Fruit fly (Drosophila melanogaster) whole organism, prepupa: ENCODE data around the gene CG15773.

Experiments used
- Blimp-1 ChIP-seq: fragments of 200-800 bp; sonication (Bioruptor generic); optimal IDR thresholded peaks from 3 replicates; lab custom pipeline; 2017; ENCODE audit warnings: missing biosample characterization, missing genetic modification characterization, mild to moderate bottlenecking, moderate library complexity, missing genetic modification reagents
- CG10669 ChIP-seq: fragments of 200-800 bp; sonication (Bioruptor generic); optimal IDR thresholded peaks from 3 replicates; lab custom pipeline; 2018; ENCODE audit warnings: missing biosample characterization, mild to moderate bottlenecking, missing genetic modification characterization, moderate library complexity
- CG11294 ChIP-seq: fragments of 200-800 bp; sonication (Bioruptor generic); IDR thresholded peaks from 2 replicates; pipeline ENCODE4 v1.3.6; 2022; ENCODE audit warnings: missing biosample characterization, missing genetic modification characterization
- CG11762 ChIP-seq: fragments of 200-800 bp; sonication (Bioruptor generic); optimal IDR thresholded peaks from 3 replicates; lab custom pipeline; 2016; ENCODE audit warnings: missing biosample characterization, missing genetic modification characterization; ENCODE audit not compliant: insufficient read depth
- CG1621 ChIP-seq: fragments of 200-800 bp; sonication (Bioruptor generic); optimal IDR thresholded peaks from 3 replicates; lab custom pipeline; 2018; ENCODE audit warnings: missing biosample characterization, mild to moderate bottlenecking, missing genetic modification characterization
- CG3032 ChIP-seq: fragments of 200-800 bp; optimal IDR thresholded peaks from 2 replicates; lab custom pipeline; 2019; ENCODE audit warnings: missing biosample characterization, mild to moderate bottlenecking, missing genetic modification characterization, moderate library complexity
- CG32006 ChIP-seq: fragments of 200-800 bp; sonication (Bioruptor generic); optimal IDR thresholded peaks from 3 replicates; lab custom pipeline; 2017; ENCODE audit warnings: missing biosample characterization, mild to moderate bottlenecking, missing genetic modification characterization
- CG3919 ChIP-seq: fragments of 200-800 bp; sonication (Bioruptor generic); optimal IDR thresholded peaks from 3 replicates; lab custom pipeline; 2016; ENCODE audit warnings: missing biosample characterization, missing genetic modification characterization
- CG4318 ChIP-seq: fragments of 200-800 bp; sonication (Bioruptor generic); optimal IDR thresholded peaks from 3 replicates; lab custom pipeline; 2017; ENCODE audit warnings: missing biosample characterization, mild to moderate bottlenecking, missing genetic modification characterization
- CG6163 ChIP-seq: fragments of 200-800 bp; sonication (Bioruptor generic); IDR thresholded peaks from 3 replicates; pipeline ENCODE4 v1.3.6; 2022; ENCODE audit warnings: missing biosample characterization, missing genetic modification characterization
- CG6276 ChIP-seq: fragments of 200-800 bp; sonication (Bioruptor generic); optimal IDR thresholded peaks from 2 replicates; lab custom pipeline; 2017; ENCODE audit warnings: missing biosample characterization, mild to moderate bottlenecking, missing genetic modification characterization
- CG6792 ChIP-seq: fragments of 200-800 bp; sonication (Bioruptor generic); optimal IDR thresholded peaks from 3 replicates; lab custom pipeline; 2016; ENCODE audit warnings: missing biosample characterization, missing genetic modification characterization
- CG6808 ChIP-seq: fragments of 200-800 bp; sonication (Bioruptor generic); optimal IDR thresholded peaks from 3 replicates; lab custom pipeline; 2017; ENCODE audit warnings: missing biosample characterization, missing genetic modification characterization, mild to moderate bottlenecking, moderate library complexity, missing genetic modification reagents
- CG6854 ChIP-seq: fragments of 200-800 bp; sonication (Bioruptor generic); optimal IDR thresholded peaks from 2 replicates; lab custom pipeline; 2017; ENCODE audit warnings: missing biosample characterization, mild to moderate bottlenecking, missing genetic modification characterization
- CG7368 ChIP-seq: fragments of 200-800 bp; sonication (Bioruptor generic); optimal IDR thresholded peaks from 3 replicates; lab custom pipeline; 2016; ENCODE audit warnings: missing biosample characterization, missing genetic modification characterization
- CG8119 ChIP-seq: fragments of 200-800 bp; sonication (Bioruptor generic); IDR thresholded peaks from 3 replicates; pipeline ENCODE4 v1.3.6; 2022; ENCODE audit warnings: missing biosample characterization, missing genetic modification characterization
- CG8319 ChIP-seq: fragments of 200-800 bp; sonication (Bioruptor generic); optimal IDR thresholded peaks from 3 replicates; lab custom pipeline; 2016; ENCODE audit warnings: missing biosample characterization, missing genetic modification characterization
- CG8632 ChIP-seq: fragments of 200-800 bp; sonication (Bioruptor generic); optimal IDR thresholded peaks from 3 replicates; lab custom pipeline; 2016; ENCODE audit warnings: missing biosample characterization, missing genetic modification characterization
- Ets21C ChIP-seq: fragments of 200-800 bp; sonication (Bioruptor generic); optimal IDR thresholded peaks from 3 replicates; lab custom pipeline; 2016; ENCODE audit warnings: missing biosample characterization, missing genetic modification characterization
- Ets96B ChIP-seq: fragments of 200-800 bp; optimal IDR thresholded peaks from 2 replicates; lab custom pipeline; 2019; ENCODE audit warnings: missing biosample characterization, mild to moderate bottlenecking, missing genetic modification characterization, moderate library complexity
- Smox ChIP-seq: fragments of 200-800 bp; sonication (Bioruptor generic); optimal IDR thresholded peaks from 3 replicates; lab custom pipeline; 2016; ENCODE audit warnings: missing biosample characterization, missing genetic modification characterization
- Sox102F ChIP-seq: fragments of 200-800 bp; sonication (Bioruptor generic); optimal IDR thresholded peaks from 2 replicates; lab custom pipeline; 2016; ENCODE audit warnings: missing biosample characterization, mild to moderate bottlenecking, missing genetic modification characterization
- Sox14 ChIP-seq: fragments of 200-800 bp; sonication (Bioruptor generic); optimal IDR thresholded peaks from 3 replicates; lab custom pipeline; 2016; ENCODE audit warnings: missing biosample characterization, missing genetic modification characterization
- Sox15 ChIP-seq: fragments of 200-800 bp; sonication (Bioruptor generic); optimal IDR thresholded peaks from 3 replicates; lab custom pipeline; 2016; ENCODE audit warnings: missing biosample characterization, missing genetic modification characterization
- eg ChIP-seq: fragments of 200-800 bp; sonication (Bioruptor generic); IDR thresholded peaks from 3 replicates; pipeline ENCODE4 v1.3.6; 2022; ENCODE audit warnings: missing biosample characterization, missing genetic modification characterization
- fkh ChIP-seq: fragments of 200-800 bp; sonication (Bioruptor generic); optimal IDR thresholded peaks from 3 replicates; lab custom pipeline; 2017; ENCODE audit warnings: missing biosample characterization, mild to moderate bottlenecking, missing genetic modification characterization, moderate library complexity
- lz ChIP-seq: fragments of 200-800 bp; sonication (Bioruptor generic); optimal IDR thresholded peaks from 3 replicates; lab custom pipeline; 2016; ENCODE audit warnings: missing biosample characterization, missing genetic modification characterization
- net ChIP-seq: fragments of 200-800 bp; sonication (Bioruptor generic); optimal IDR thresholded peaks from 3 replicates; lab custom pipeline; 2016; ENCODE audit warnings: missing biosample characterization, missing genetic modification characterization
- pdm3 ChIP-seq: fragments of 200-800 bp; sonication (Bioruptor generic); optimal IDR thresholded peaks from 3 replicates; lab custom pipeline; 2016; ENCODE audit warnings: missing biosample characterization, missing genetic modification characterization
- salr ChIP-seq, 2 experiments: fragments of 200-800 bp; sonication (Bioruptor generic); optimal IDR thresholded peaks; 3 replicates each; lab custom pipeline; 2016 to 2018; ENCODE audit warnings: missing biosample characterization in 2 of 2, missing genetic modification characterization in 2 of 2, mild to moderate bottlenecking in 1 of 2
- spab ChIP-seq: fragments of 200-800 bp; sonication (Bioruptor generic); optimal IDR thresholded peaks from 2 replicates; lab custom pipeline; 2017; ENCODE audit warnings: missing biosample characterization, mild to moderate bottlenecking, missing genetic modification characterization, missing genetic modification reagents
- ss ChIP-seq, 2 experiments: fragments of 200-800 bp; sonication (Bioruptor generic); optimal IDR thresholded peaks; 2 replicates in 1 of 2; 3 replicates in 1 of 2; lab custom pipeline; 2017 to 2018; ENCODE audit warnings: mild to moderate bottlenecking in 2 of 2, missing biosample characterization in 2 of 2, missing genetic modification characterization in 2 of 2, moderate library complexity in 1 of 2
- svp ChIP-seq: fragments of 200-800 bp; sonication (Bioruptor generic); peaks from one replicate; lab custom pipeline; 2016; ENCODE audit warnings: missing biosample characterization, missing genetic modification characterization
- topi ChIP-seq: fragments of 200-800 bp; sonication (Bioruptor generic); optimal IDR thresholded peaks from 3 replicates; lab custom pipeline; 2016; ENCODE audit warnings: missing biosample characterization, missing genetic modification characterization
- vri ChIP-seq: fragments of 200-800 bp; sonication (Bioruptor generic); optimal IDR thresholded peaks from 3 replicates; lab custom pipeline; 2016; ENCODE audit warnings: missing biosample characterization, mild to moderate bottlenecking, missing genetic modification characterization

Gene CG15773

DNA sequence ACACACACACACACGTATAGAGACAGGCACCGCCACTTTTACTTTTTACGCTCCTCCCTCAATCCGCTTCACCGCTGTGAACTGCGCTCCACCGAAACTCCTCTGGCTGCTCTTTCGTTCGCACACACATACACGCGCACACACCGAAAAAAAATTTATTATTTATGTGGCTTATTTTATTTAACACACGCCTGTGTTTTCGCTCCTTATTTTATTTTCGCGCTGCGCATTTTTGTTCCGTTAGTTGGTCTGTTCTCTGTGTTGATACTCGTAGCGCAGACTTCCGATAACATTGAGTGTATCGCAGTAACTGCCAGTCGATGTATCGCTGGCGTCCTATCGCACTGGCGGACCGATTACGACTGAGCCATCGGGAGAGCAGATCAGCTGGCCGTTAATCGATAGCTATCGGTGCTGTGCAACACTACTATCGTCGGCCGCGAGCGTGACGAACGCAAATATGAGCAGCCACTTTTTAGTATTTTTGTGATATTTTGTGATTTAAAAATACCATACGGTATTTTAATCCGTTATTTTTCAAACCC is 5.2 kb downstream of the CG15773 start, which contains the start of gene Snx27 (continued):
- TF ChIP-seq CG8319 (GFP tag; lab: Kevin White, UChicago) (no peak), eg (GFP tag; lab: Robert Waterston, UW) (peak; percentile 44; the same call in 1 of the 3 replicates), Blimp-1 (GFP tag; lab: Kevin White, UChicago) (peak; percentile 99), net (no peak), spab (GFP tag; lab: Kevin White, UChicago) (no peak), CG11294 (no peak), salr (GFP tag; optimal IDR thresholded peaks at IDR 0.05; lab: Kevin White, UChicago) (no peak), Ets96B (tag; lab: Kevin White, UChicago) (no peak), CG7368 (GFP tag; lab: Kevin White, UChicago) (no peak), Smox (GFP tag; lab: Kevin White, UChicago) (peak; percentile 14), CG8632 (GFP tag; lab: Kevin White, UChicago) (no peak), CG3032 (tag; lab: Kevin White, UChicago) (no peak), pdm3 (GFP tag; lab: Kevin White, UChicago) (peak; percentile 11), CG6854 (GFP tag; lab: Kevin White, UChicago) (peak; percentile 63), CG6808 (GFP tag; lab: Kevin White, UChicago) (no peak), Sox102F (peak; percentile 54), lz (peak; percentile 37), CG8119 (GFP tag; lab: Robert Waterston, UW) (no peak; the same call in 2 of the 3 replicates), CG10669 (GFP tag; lab: Kevin White, UChicago) (no peak), vri (GFP tag; lab: Kevin White, UChicago) (peak; percentile 32), Ets21C (GFP tag; lab: Kevin White, UChicago) (peak; percentile 20)
- TF ChIP-seq, all 60 proteins: peak for 24

DNA sequence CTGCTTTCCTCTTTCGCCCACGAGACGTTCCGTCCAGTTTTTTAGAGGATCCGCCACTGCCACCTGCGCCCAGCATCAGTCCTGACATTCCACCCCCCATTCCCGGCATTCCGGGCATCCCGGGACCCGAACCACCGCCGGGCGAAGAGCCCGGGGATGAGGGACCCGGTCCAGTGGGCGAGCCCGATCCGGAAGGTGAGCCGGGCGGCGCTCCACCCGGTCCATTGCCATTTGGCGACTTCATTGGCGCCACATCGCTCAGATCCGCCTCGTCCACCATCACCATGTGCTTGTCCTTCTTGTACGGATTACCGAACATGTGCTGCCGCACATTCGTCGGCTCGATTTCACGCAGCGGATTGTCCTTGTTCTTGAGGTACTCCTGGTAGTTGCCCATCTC is 9.1 kb downstream of the CG15773 start:
- no peak for TF ChIP-seq CG6276 (GFP tag; lab: Kevin White, UChicago)
- TF ChIP-seq CG11762 (GFP tag; lab: Kevin White, UChicago) = no peak
- TF ChIP-seq CG1621 (tag; lab: Kevin White, UChicago) = no peak
- TF ChIP-seq CG6163 (GFP tag; lab: Robert Waterston, UW) = no peak
- TF ChIP-seq topi (GFP tag; lab: Kevin White, UChicago) = no peak
- TF ChIP-seq CG8119 (GFP tag; lab: Robert Waterston, UW) = no peak
- no peak for TF ChIP-seq CG6808 (GFP tag; lab: Kevin White, UChicago)
- no peak for TF ChIP-seq Sox14
- TF ChIP-seq CG10669 (GFP tag; lab: Kevin White, UChicago) = no peak
- no peak for TF ChIP-seq Smox (GFP tag; lab: Kevin White, UChicago)
- TF ChIP-seq CG4318 (GFP tag; lab: Kevin White, UChicago) = no peak
- no peak for TF ChIP-seq fkh (GFP tag; lab: Kevin White, UChicago)
- TF ChIP-seq, all 60 proteins: peak for 0

DNA sequence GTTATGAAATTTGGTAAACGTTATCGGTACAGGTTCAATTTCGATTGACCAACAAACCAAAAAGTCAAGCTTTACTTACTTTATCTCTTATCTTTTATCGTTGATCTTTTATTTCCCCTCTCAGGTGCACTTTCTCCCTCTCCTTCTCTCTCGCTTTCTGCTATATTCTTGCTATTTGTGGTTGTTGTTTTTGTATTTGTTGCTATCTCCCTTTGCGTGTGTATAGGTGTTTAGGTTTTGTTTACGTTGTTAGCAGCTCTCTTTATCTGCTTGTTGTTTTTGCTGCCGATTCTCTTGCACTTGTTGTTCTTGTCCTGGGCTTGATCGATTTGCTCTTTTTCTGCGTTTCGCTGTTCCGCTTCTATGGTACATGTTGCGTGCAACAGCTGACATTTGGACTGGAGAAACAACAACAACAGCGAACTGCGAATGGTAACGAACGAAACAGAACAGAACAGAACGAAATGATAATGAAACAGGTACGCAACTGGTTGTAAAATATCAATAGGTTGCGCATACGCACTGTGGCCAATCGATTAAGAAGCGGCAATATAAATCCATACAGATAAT is 11.8 kb downstream of the CG15773 start:
- TF ChIP-seq svp (no peak), CG10669 (GFP tag; lab: Kevin White, UChicago) (no peak), CG3919 (GFP tag; lab: Kevin White, UChicago) (no peak), Smox (GFP tag; lab: Kevin White, UChicago) (no peak), CG32006 (GFP tag; lab: Kevin White, UChicago) (no peak), Sox15 (no peak), CG6163 (GFP tag; lab: Robert Waterston, UW) (0 out of 3 replicates have a peak, but pooled peaks have one; percentile 11), fkh (GFP tag; lab: Kevin White, UChicago) (peak; percentile 54), CG6792 (GFP tag; lab: Kevin White, UChicago) (no peak), net (no peak), ss (GFP tag; optimal IDR thresholded peaks at IDR 0.05; lab: Kevin White, UChicago) (peak in 1 of 2 experiments; percentile 53), Sox14 (no peak), Sox102F (no peak)
